Fruit fly (Drosophila melanogaster) whole organism, prepupa: ENCODE measurements around the gene Osi8.
A peak's percentile ranks its signal among the peaks of the same experiment; 100 is the strongest.

ENCODE experiments used
- Blimp-1 ChIP-seq: fragments of 200-800 bp; sonication (Bioruptor generic); optimal IDR thresholded peaks from 3 replicates; lab custom pipeline; 2017; ENCODE audit warnings: missing biosample characterization, missing genetic modification characterization, mild to moderate bottlenecking, moderate library complexity, missing genetic modification reagents
- CG10631 ChIP-seq: fragments of 200-800 bp; sonication (Bioruptor generic); optimal IDR thresholded peaks from 2 replicates; lab custom pipeline; 2016; ENCODE audit warnings: missing biosample characterization, missing genetic modification characterization
- CG10669 ChIP-seq: fragments of 200-800 bp; sonication (Bioruptor generic); optimal IDR thresholded peaks from 3 replicates; lab custom pipeline; 2018; ENCODE audit warnings: missing biosample characterization, mild to moderate bottlenecking, missing genetic modification characterization, moderate library complexity
- CG11294 ChIP-seq: fragments of 200-800 bp; sonication (Bioruptor generic); IDR thresholded peaks from 2 replicates; pipeline ENCODE4 v1.3.6; 2022; ENCODE audit warnings: missing biosample characterization, missing genetic modification characterization
- CG11902 ChIP-seq: fragments of 200-800 bp; sonication (Bioruptor generic); optimal IDR thresholded peaks from 3 replicates; lab custom pipeline; 2016; ENCODE audit warnings: missing biosample characterization, missing genetic modification characterization
- CG1621 ChIP-seq: fragments of 200-800 bp; sonication (Bioruptor generic); optimal IDR thresholded peaks from 3 replicates; lab custom pipeline; 2018; ENCODE audit warnings: missing biosample characterization, mild to moderate bottlenecking, missing genetic modification characterization
- CG32006 ChIP-seq: fragments of 200-800 bp; sonication (Bioruptor generic); optimal IDR thresholded peaks from 3 replicates; lab custom pipeline; 2017; ENCODE audit warnings: missing biosample characterization, mild to moderate bottlenecking, missing genetic modification characterization
- CG3919 ChIP-seq: fragments of 200-800 bp; sonication (Bioruptor generic); optimal IDR thresholded peaks from 3 replicates; lab custom pipeline; 2016; ENCODE audit warnings: missing biosample characterization, missing genetic modification characterization
- CG4318 ChIP-seq: fragments of 200-800 bp; sonication (Bioruptor generic); optimal IDR thresholded peaks from 3 replicates; lab custom pipeline; 2017; ENCODE audit warnings: missing biosample characterization, mild to moderate bottlenecking, missing genetic modification characterization
- CG6163 ChIP-seq: fragments of 200-800 bp; sonication (Bioruptor generic); IDR thresholded peaks from 3 replicates; pipeline ENCODE4 v1.3.6; 2022; ENCODE audit warnings: missing biosample characterization, missing genetic modification characterization
- CG6792 ChIP-seq: fragments of 200-800 bp; sonication (Bioruptor generic); optimal IDR thresholded peaks from 3 replicates; lab custom pipeline; 2016; ENCODE audit warnings: missing biosample characterization, missing genetic modification characterization
- CG6808 ChIP-seq: fragments of 200-800 bp; sonication (Bioruptor generic); optimal IDR thresholded peaks from 3 replicates; lab custom pipeline; 2017; ENCODE audit warnings: missing biosample characterization, missing genetic modification characterization, mild to moderate bottlenecking, moderate library complexity, missing genetic modification reagents
- CG6854 ChIP-seq: fragments of 200-800 bp; sonication (Bioruptor generic); optimal IDR thresholded peaks from 2 replicates; lab custom pipeline; 2017; ENCODE audit warnings: missing biosample characterization, mild to moderate bottlenecking, missing genetic modification characterization
- CG7368 ChIP-seq: fragments of 200-800 bp; sonication (Bioruptor generic); optimal IDR thresholded peaks from 3 replicates; lab custom pipeline; 2016; ENCODE audit warnings: missing biosample characterization, missing genetic modification characterization
- CG8119 ChIP-seq: fragments of 200-800 bp; sonication (Bioruptor generic); IDR thresholded peaks from 3 replicates; pipeline ENCODE4 v1.3.6; 2022; ENCODE audit warnings: missing biosample characterization, missing genetic modification characterization
- Eip78C ChIP-seq: fragments of 200-800 bp; sonication (Bioruptor generic); peaks from one replicate; lab custom pipeline; 2016; ENCODE audit warnings: missing biosample characterization, missing genetic modification characterization
- Eip93F ChIP-seq: fragments of 200-800 bp; sonication (Bioruptor generic); optimal IDR thresholded peaks from 2 replicates; lab custom pipeline; 2016; ENCODE audit warnings: missing biosample characterization, mild to moderate bottlenecking, missing genetic modification characterization
- Ets21C ChIP-seq: fragments of 200-800 bp; sonication (Bioruptor generic); optimal IDR thresholded peaks from 3 replicates; lab custom pipeline; 2016; ENCODE audit warnings: missing biosample characterization, missing genetic modification characterization
- Gug ChIP-seq: fragments of 200-800 bp; sonication (Bioruptor generic); IDR thresholded peaks from 2 replicates; pipeline ENCODE4 v1.3.6; 2022; ENCODE audit warnings: missing biosample characterization, missing genetic modification characterization
- Lpt ChIP-seq: fragments of 200-800 bp; sonication (Bioruptor generic); optimal IDR thresholded peaks from 3 replicates; lab custom pipeline; 2016; ENCODE audit warnings: missing biosample characterization, missing genetic modification characterization
- OdsH ChIP-seq: fragments of 200-800 bp; sonication (Bioruptor generic); optimal IDR thresholded peaks from 3 replicates; lab custom pipeline; 2016; ENCODE audit warnings: missing biosample characterization, missing genetic modification characterization
- Smox ChIP-seq: fragments of 200-800 bp; sonication (Bioruptor generic); optimal IDR thresholded peaks from 3 replicates; lab custom pipeline; 2016; ENCODE audit warnings: missing biosample characterization, missing genetic modification characterization
- Sox14 ChIP-seq: fragments of 200-800 bp; sonication (Bioruptor generic); optimal IDR thresholded peaks from 3 replicates; lab custom pipeline; 2016; ENCODE audit warnings: missing biosample characterization, missing genetic modification characterization
- cyc ChIP-seq: fragments of 200-800 bp; sonication (Bioruptor generic); optimal IDR thresholded peaks from 3 replicates; lab custom pipeline; 2016; ENCODE audit warnings: missing biosample characterization, missing genetic modification characterization
- net ChIP-seq: fragments of 200-800 bp; sonication (Bioruptor generic); optimal IDR thresholded peaks from 3 replicates; lab custom pipeline; 2016; ENCODE audit warnings: missing biosample characterization, missing genetic modification characterization
- pdm3 ChIP-seq: fragments of 200-800 bp; sonication (Bioruptor generic); optimal IDR thresholded peaks from 3 replicates; lab custom pipeline; 2016; ENCODE audit warnings: missing biosample characterization, missing genetic modification characterization
- spab ChIP-seq: fragments of 200-800 bp; sonication (Bioruptor generic); optimal IDR thresholded peaks from 2 replicates; lab custom pipeline; 2017; ENCODE audit warnings: missing biosample characterization, mild to moderate bottlenecking, missing genetic modification characterization, missing genetic modification reagents
- ss ChIP-seq, 2 experiments: fragments of 200-800 bp; sonication (Bioruptor generic); optimal IDR thresholded peaks; 2 replicates in 1 of 2; 3 replicates in 1 of 2; lab custom pipeline; 2017 to 2018; ENCODE audit warnings: mild to moderate bottlenecking in 2 of 2, missing biosample characterization in 2 of 2, missing genetic modification characterization in 2 of 2, moderate library complexity in 1 of 2
- svp ChIP-seq: fragments of 200-800 bp; sonication (Bioruptor generic); peaks from one replicate; lab custom pipeline; 2016; ENCODE audit warnings: missing biosample characterization, missing genetic modification characterization
- topi ChIP-seq: fragments of 200-800 bp; sonication (Bioruptor generic); optimal IDR thresholded peaks from 3 replicates; lab custom pipeline; 2016; ENCODE audit warnings: missing biosample characterization, missing genetic modification characterization

The Osi8 gene

dm6 chr3R:6285100-6285499, 30.1 kb downstream of the Osi8 start, which contains the start of gene CG15597:
Gene CG15597, minus strand, starts transcription at chr3R:6285200.
- no peak for TF ChIP-seq CG1621 (tag; lab: Kevin White, UChicago)
- TF ChIP-seq, all 60 proteins: peak for 0

dm6 chr3R:6287433-6287832, 32.5 kb downstream of the Osi8 start, which contains the start of gene CG15594:
Gene CG15594, plus strand, starts transcription at chr3R:6287733.
- peak; percentile 15 for TF ChIP-seq svp (GFP tag; lab: Kevin White, UChicago)
- TF ChIP-seq CG6854 (GFP tag; lab: Kevin White, UChicago), result no peak

dm6 chr3R:6290289-6290688, 35.3 kb downstream of the Osi8 start:
- TF ChIP-seq CG6808 (GFP tag; lab: Kevin White, UChicago) (no peak), CG6792 (GFP tag; lab: Kevin White, UChicago) (no peak), CG10631 (GFP tag; lab: Kevin White, UChicago) (no peak), CG10669 (GFP tag; lab: Kevin White, UChicago) (no peak), ss (GFP tag; optimal IDR thresholded peaks at IDR 0.05; lab: Kevin White, UChicago) (no peak)

- no peak for TF ChIP-seq OdsH (GFP tag; lab: Kevin White, UChicago)
- no peak for TF ChIP-seq Sox14 (GFP tag; lab: Kevin White, UChicago)
- no peak for TF ChIP-seq CG10669 (GFP tag; lab: Kevin White, UChicago)
- TF ChIP-seq Ets21C (GFP tag; lab: Kevin White, UChicago), result no peak
- no peak for TF ChIP-seq Lpt (GFP tag; lab: Kevin White, UChicago)
- peak; percentile 3 for TF ChIP-seq CG32006
These were observed 36.5 kb downstream of the Osi8 start, which contains the start of gene Osi13 for dm6 chr3R:6291437-6291836. Gene Osi13, plus strand, starts transcription at chr3R:6291737.

DNA sequence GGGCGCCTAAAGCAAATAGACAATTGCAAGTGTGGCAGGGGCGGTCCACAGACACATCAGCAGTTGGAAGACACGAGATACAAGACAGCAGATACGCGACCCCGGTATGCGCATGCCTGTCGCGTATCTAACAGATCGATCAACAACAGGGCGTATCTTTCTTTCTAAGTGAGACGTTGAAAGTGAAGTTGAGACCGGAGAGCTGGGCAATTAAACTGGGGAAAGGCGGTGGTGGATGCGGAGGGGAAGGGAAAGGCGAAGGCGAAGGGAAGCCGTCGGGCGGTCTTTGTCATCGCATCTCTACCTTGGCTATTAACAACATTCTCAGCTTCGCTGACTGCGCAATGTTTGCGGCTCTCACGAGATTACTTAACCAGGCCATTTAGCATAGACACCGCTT, 39.1 kb downstream of the Osi8 start:
- no peak for TF ChIP-seq net (GFP tag; lab: Kevin White, UChicago)
- no peak for TF ChIP-seq CG11902 (GFP tag; lab: Kevin White, UChicago)
- TF ChIP-seq Eip78C, result no peak
- no peak for TF ChIP-seq CG8119 (GFP tag; lab: Robert Waterston, UW)
- TF ChIP-seq Eip93F (GFP tag; lab: Kevin White, UChicago), result no peak

DNA sequence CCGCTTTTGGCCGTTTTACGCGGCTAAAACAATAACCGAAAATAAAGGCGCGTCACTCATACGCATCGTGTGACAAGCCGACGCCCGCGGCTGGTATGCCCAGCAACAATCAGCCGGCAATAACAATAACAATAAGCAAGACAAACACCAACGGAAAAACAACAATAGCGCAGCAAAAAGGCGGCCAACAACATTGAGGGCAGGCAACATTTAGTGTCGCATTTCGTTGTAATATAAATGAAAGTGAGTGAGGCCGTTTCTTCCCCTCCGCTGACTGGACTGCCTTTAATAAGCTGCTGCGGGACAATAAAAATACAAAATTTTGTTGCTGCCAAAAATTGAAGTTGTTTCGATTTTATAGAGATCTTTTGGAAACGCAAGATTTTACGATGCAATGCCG, 42.2 kb downstream of the Osi8 start:
- no peak for TF ChIP-seq CG7368 (GFP tag; lab: Kevin White, UChicago)
- TF ChIP-seq CG8119 (GFP tag; lab: Robert Waterston, UW), result no peak
- TF ChIP-seq cyc, result no peak
- no peak for TF ChIP-seq CG6163 (GFP tag; lab: Robert Waterston, UW)
- no peak for TF ChIP-seq CG10669 (GFP tag; lab: Kevin White, UChicago)
- no peak for TF ChIP-seq Blimp-1 (GFP tag; lab: Kevin White, UChicago)
- no peak for TF ChIP-seq CG3919 (GFP tag; lab: Kevin White, UChicago)

dm6 chr3R:6298828-6299227, 43.9 kb downstream of the Osi8 start, which contains the start of gene Osi14:
Gene Osi14, plus strand, starts transcription at chr3R:6299128.
- TF ChIP-seq spab (GFP tag; lab: Kevin White, UChicago) (no peak), Eip78C (no peak), CG6792 (GFP tag; lab: Kevin White, UChicago) (no peak), CG1621 (tag; lab: Kevin White, UChicago) (no peak), CG4318 (GFP tag; lab: Kevin White, UChicago) (no peak), Gug (GFP tag; lab: Robert Waterston, UW) (no peak), pdm3 (GFP tag; lab: Kevin White, UChicago) (no peak), topi (GFP tag; lab: Kevin White, UChicago) (no peak), CG11294 (no peak), Smox (GFP tag; lab: Kevin White, UChicago) (no peak)
